Worm (Caenorhabditis elegans) whole organism, L4/young adult: ENCODE results near the gene ilys-3.

ENCODE experiments used
- W03F9.2 ChIP-seq: fragments of 150-350 bp; optimal IDR thresholded peaks from 2 replicates; lab custom pipeline; 2014; ENCODE audit warnings: missing biosample characterization, missing genetic modification characterization
- dao-5 ChIP-seq: sonication (generic microtip); optimal IDR thresholded peaks from 2 replicates; lab custom pipeline; 2016; ENCODE audit warnings: missing genotype, missing genetic modification characterization, moderate library complexity, missing compliant biosample characterization
- him-1 ChIP-seq: sonication (generic microtip); optimal IDR thresholded peaks from 2 replicates; lab custom pipeline; 2016; ENCODE audit warnings: missing genotype, missing genetic modification reagents, missing genetic modification characterization, missing compliant biosample characterization

ilys-3 gene

DNA sequence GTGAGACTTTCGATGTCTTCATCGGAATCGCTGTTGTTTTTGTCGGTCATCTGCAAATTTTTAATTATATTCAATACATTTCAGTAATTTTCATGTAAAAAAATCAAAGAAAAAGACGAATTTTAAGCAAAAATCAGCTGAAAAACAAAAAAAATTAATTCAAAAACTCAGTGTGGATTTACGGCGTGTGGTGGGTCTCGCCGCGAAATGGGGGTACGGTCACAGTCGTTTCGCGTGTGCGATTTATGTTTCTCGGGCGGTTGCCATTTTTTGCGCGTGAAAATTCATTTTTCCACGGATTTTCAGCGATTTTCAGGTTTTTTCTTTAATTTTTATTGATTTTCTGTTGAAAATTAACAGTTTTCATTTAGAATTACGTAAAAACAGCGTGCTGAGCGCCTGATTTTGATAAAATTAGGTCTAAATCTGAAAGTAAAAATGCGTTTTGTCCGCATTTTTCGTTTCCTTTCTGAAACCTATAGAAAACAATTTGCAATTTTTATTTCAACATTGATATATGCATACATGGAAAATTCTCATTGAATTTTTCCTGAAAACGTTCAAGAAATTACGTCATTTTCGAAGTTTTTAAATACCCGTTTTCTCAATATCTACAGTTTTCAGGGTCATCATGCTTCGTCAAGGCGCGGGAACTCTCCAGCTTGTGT lies 31.0 kb downstream of the ilys-3 start, which contains the start of the genes ccdc-12 and Y69A2AR.18:
ccdc-12 (minus strand) TSS at position 57 of the 668 bp plus-strand sequence.
Y69A2AR.18 (plus strand) TSS at position 618 of the 668 bp plus-strand sequence.
- TF ChIP-seq dao-5 (tag; lab: Kevin White, UChicago) (no peak), him-1 (tag; lab: Kevin White, UChicago) (no peak), W03F9.2 (tag; lab: Kevin White, UChicago) (no peak)

ce11 chrIV:2496084-2496483 lies 31.8 kb downstream of the ilys-3 start:
- TF ChIP-seq W03F9.2 (tag; lab: Kevin White, UChicago) (no peak), dao-5 (tag; lab: Kevin White, UChicago) (no peak), him-1 (tag; lab: Kevin White, UChicago) (no peak)

DNA sequence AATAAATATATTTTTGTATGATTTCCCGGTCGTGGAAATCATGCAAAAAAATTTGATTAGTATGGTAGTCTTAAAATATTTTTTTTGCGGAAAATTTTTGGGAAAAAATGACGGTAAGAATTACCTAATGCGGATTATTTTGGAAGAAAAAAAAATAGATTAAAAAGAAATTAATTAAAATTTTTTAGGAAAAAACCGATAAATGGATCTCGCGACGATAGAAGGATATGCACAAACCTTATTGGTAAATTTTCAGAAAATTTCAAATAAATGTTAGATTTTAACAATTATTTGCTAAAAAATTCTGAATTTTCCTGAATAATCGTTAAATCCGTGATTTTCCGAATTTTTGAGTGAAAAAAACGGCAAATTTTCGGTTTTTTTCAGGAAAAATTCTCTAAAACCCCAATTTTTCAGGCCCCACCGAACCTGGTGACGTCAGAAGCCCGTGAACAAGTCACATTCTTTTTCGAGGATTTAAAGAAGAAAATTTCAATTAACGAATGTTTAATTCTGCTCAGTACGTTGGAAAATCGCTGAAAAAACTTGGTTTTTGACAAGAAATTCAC lies 33.4 kb downstream of the ilys-3 start, which contains the start of gene Y69A2AR.16:
Y69A2AR.16 (plus strand) TSS at position 189 of the 569 bp plus-strand sequence.
- no peak for TF ChIP-seq him-1 (tag; lab: Kevin White, UChicago)
- TF ChIP-seq W03F9.2 (tag; lab: Kevin White, UChicago): no peak
- no peak for TF ChIP-seq dao-5 (tag; lab: Kevin White, UChicago)

- TF ChIP-seq dao-5 (tag; lab: Kevin White, UChicago): no peak
- TF ChIP-seq him-1 (tag; lab: Kevin White, UChicago): no peak
- no peak for TF ChIP-seq W03F9.2 (tag; lab: Kevin White, UChicago)
Measured at ce11 chrIV:2507824-2508223, 43.6 kb downstream of the ilys-3 start, which contains the start of gene Y69A2AR.22. TSS of gene Y69A2AR.22 (minus strand) at chrIV:2507924.
